Worm (Caenorhabditis elegans) whole organism, early embryonic: Measurements from ENCODE around the gene clec-165.

Source experiments
- ama-1 ChIP-seq: fragments of 150-350 bp; optimal IDR thresholded peaks from 2 replicates; lab custom pipeline; 2014
- ets-7 ChIP-seq: sonication (generic microtip); optimal IDR thresholded peaks from 2 replicates; lab custom pipeline; 2016; ENCODE audit warnings: missing genotype, missing genetic modification characterization, missing compliant biosample characterization
- flt-1 ChIP-seq: fragments of 200-800 bp; sonication (Bioruptor generic); IDR thresholded peaks from 2 replicates; pipeline ENCODE4 v1.3.6; 2022; ENCODE audit warnings: missing genetic modification characterization, missing compliant biosample characterization
- hmg-4 ChIP-seq: fragments of 200-800 bp; sonication (Bioruptor generic); optimal IDR thresholded peaks from 2 replicates; lab custom pipeline; 2018; ENCODE audit warnings: mild to moderate bottlenecking, missing genetic modification characterization, missing compliant biosample characterization
- hnd-1 ChIP-seq: sonication (generic microtip); optimal IDR thresholded peaks from 2 replicates; lab custom pipeline; 2016; ENCODE audit warnings: missing genetic modification characterization, missing compliant biosample characterization
- sea-1 ChIP-seq: fragments of 200-800 bp; sonication (Bioruptor generic); conservative IDR thresholded peaks from 2 replicates; pipeline ENCODE4 v1.3.6; 2022; ENCODE audit warnings: missing genetic modification characterization, missing compliant biosample characterization

DNA sequence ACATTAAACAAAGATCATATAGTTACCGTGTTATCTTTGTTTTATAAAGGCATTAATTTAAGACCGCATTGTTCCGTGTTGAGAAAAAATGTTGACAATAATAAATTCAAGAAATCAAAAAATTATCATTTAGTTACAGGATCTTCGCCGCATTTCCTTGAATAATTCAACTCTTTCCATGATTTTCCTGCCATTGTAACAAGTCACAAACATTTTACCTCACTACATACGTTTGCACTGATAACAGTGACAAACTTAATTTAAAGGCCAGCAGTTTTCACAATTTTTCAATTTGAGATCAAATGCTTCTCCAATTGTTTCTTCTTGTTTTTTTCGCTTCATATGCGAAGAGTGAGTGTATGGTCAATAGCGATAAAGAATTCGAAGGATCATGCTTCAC, 14.3 kb upstream of the clec-165 start, which contains the start of gene clec-169:
- TF ChIP-seq ama-1 (lab: Kevin White, UChicago) (no peak), sea-1 (no peak), flt-1 (GFP tag; lab: Robert Waterston, UW) (no peak), ets-7 (no peak), hmg-4 (no peak), hnd-1 (tag; lab: Kevin White, UChicago) (no peak)
